Worm (Caenorhabditis elegans): ENCODE data around the gene CC8.3.
A peak's percentile ranks its signal among the peaks of the same experiment; 100 is the strongest.

ce11 chrIV:3654823-3655222 is 12.7 kb upstream of the CC8.3 start:
- no peak for TF ChIP-seq sem-2 (GFP tag; optimal IDR thresholded peaks at IDR 0.05)
- no peak for TF ChIP-seq ztf-11 (tag; optimal IDR thresholded peaks at IDR 0.05)
- TF ChIP-seq nhr-28 (tag; optimal IDR thresholded peaks at IDR 0.05), result no peak
- no peak for TF ChIP-seq flh-1 (GFP tag; optimal IDR thresholded peaks at IDR 0.05)
- no peak for TF ChIP-seq snpc-4 (tag; optimal IDR thresholded peaks at IDR 0.05)
- TF ChIP-seq unc-62 (GFP tag; optimal IDR thresholded peaks at IDR 0.05), result no peak
- TF ChIP-seq lsy-2 (tag; optimal IDR thresholded peaks at IDR 0.05), result no peak
- TF ChIP-seq nhr-237 (tag; optimal IDR thresholded peaks at IDR 0.05), result no peak
- no peak for TF ChIP-seq M03D4.4 (tag; optimal IDR thresholded peaks at IDR 0.05)
- peak; percentile 58 for TF ChIP-seq hlh-1 (tag; optimal IDR thresholded peaks at IDR 0.05)

All from whole organism, mixed stage, embryonic.